Worm (Caenorhabditis elegans) whole organism, L2 larva: ENCODE results near the gene H25K10.1.

Experiments
- R02D3.7 ChIP-seq: fragments of 150-350 bp; optimal IDR thresholded peaks from 2 replicates; lab custom pipeline; 2014; ENCODE audit warnings: missing biosample characterization, missing genetic modification characterization
- Y55F3AM.14 ChIP-seq: fragments of 200-800 bp; sonication (Bioruptor generic); optimal IDR thresholded peaks from 2 replicates; lab custom pipeline; 2018; ENCODE audit warnings: mild to moderate bottlenecking, missing genetic modification characterization, missing compliant biosample characterization
- alr-1 ChIP-seq: fragments of 150-350 bp; optimal IDR thresholded peaks from 2 replicates; lab custom pipeline; 2014; ENCODE audit warnings: missing biosample characterization, missing genetic modification characterization
- blmp-1 ChIP-seq: sonication (generic microtip); optimal IDR thresholded peaks from 2 replicates; lab custom pipeline; 2017; ENCODE audit warnings: missing genetic modification characterization, mild to moderate bottlenecking, missing compliant biosample characterization, antibody characterized with exemption, moderate library complexity; ENCODE audit not compliant: insufficient read depth
- ceh-16 ChIP-seq: fragments of 150-350 bp; optimal IDR thresholded peaks from 2 replicates; lab custom pipeline; 2014; ENCODE audit warnings: missing biosample characterization, missing genetic modification characterization
- ceh-82 ChIP-seq: fragments of 150-350 bp; optimal IDR thresholded peaks from 2 replicates; lab custom pipeline; 2014; ENCODE audit warnings: missing biosample characterization, missing genetic modification characterization
- crh-2 ChIP-seq: sonication (generic microtip); optimal IDR thresholded peaks from 2 replicates; lab custom pipeline; 2017; ENCODE audit warnings: missing biosample characterization, missing genetic modification characterization
- dmd-4 ChIP-seq: sonication (generic microtip); optimal IDR thresholded peaks from 2 replicates; lab custom pipeline; 2017; ENCODE audit warnings: missing biosample characterization, missing genetic modification characterization
- egl-27 ChIP-seq: sonication (generic microtip); optimal IDR thresholded peaks from 3 replicates; lab custom pipeline; 2017; ENCODE audit warnings: missing biosample characterization, missing genetic modification reagents, missing genetic modification characterization
- elt-1 ChIP-seq: fragments of 150-350 bp; optimal IDR thresholded peaks from 2 replicates; lab custom pipeline; 2014; ENCODE audit warnings: missing biosample characterization, missing genetic modification characterization
- elt-3 ChIP-seq: sonication (generic microtip); optimal IDR thresholded peaks from 2 replicates; lab custom pipeline; 2017; ENCODE audit warnings: missing biosample characterization, missing genetic modification characterization
- fos-1 ChIP-seq: fragments of 150-350 bp; optimal IDR thresholded peaks from 2 replicates; lab custom pipeline; 2014; ENCODE audit warnings: missing biosample characterization, missing genetic modification characterization
- gmeb-1 ChIP-seq: fragments of 150-350 bp; optimal IDR thresholded peaks from 2 replicates; lab custom pipeline; 2014; ENCODE audit warnings: missing biosample characterization, missing genetic modification characterization
- lin-11 ChIP-seq: fragments of 150-350 bp; sonication (generic microtip); optimal IDR thresholded peaks from 2 replicates; lab custom pipeline; 2014; ENCODE audit warnings: missing biosample characterization, missing genetic modification characterization, inconsistent platforms, mixed read lengths
- lin-13 ChIP-seq: fragments of 150-350 bp; optimal IDR thresholded peaks from 2 replicates; lab custom pipeline; 2014; ENCODE audit warnings: missing biosample characterization, missing genetic modification reagents, missing genetic modification characterization
- lin-39 ChIP-seq: fragments of 150-350 bp; optimal IDR thresholded peaks from 2 replicates; lab custom pipeline; 2014; ENCODE audit warnings: missing biosample characterization, missing genetic modification reagents, missing genetic modification characterization
- mdl-1 ChIP-seq, 2 experiments: fragments of 150-350 bp in 1 of 2; sonication (generic microtip) in 1 of 2; optimal IDR thresholded peaks; 2 replicates each; lab custom pipeline; 2017; ENCODE audit warnings: missing biosample characterization in 2 of 2, missing genetic modification characterization in 2 of 2
- nhr-10 ChIP-seq: sonication (generic microtip); optimal IDR thresholded peaks from 2 replicates; lab custom pipeline; 2017; ENCODE audit warnings: missing biosample characterization, missing genetic modification characterization
- nhr-11 ChIP-seq: fragments of 150-350 bp; optimal IDR thresholded peaks from 2 replicates; lab custom pipeline; 2014; ENCODE audit warnings: missing biosample characterization, missing genetic modification characterization
- nhr-12 ChIP-seq: fragments of 150-350 bp; optimal IDR thresholded peaks from 2 replicates; lab custom pipeline; 2014; ENCODE audit warnings: missing biosample characterization, missing genetic modification characterization
- nhr-21 ChIP-seq: fragments of 150-350 bp; optimal IDR thresholded peaks from 2 replicates; lab custom pipeline; 2014; ENCODE audit warnings: missing biosample characterization, missing genetic modification characterization
- nhr-23 ChIP-seq: fragments of 150-350 bp; optimal IDR thresholded peaks from 2 replicates; lab custom pipeline; 2014; ENCODE audit warnings: missing biosample characterization, missing genetic modification reagents, missing genetic modification characterization
- nhr-25 ChIP-seq: fragments of 150-350 bp; sonication (generic microtip); optimal IDR thresholded peaks from 3 replicates; lab custom pipeline; 2014; ENCODE audit warnings: missing biosample characterization, missing genetic modification characterization
- nhr-77 ChIP-seq: fragments of 150-350 bp; optimal IDR thresholded peaks from 2 replicates; lab custom pipeline; 2014; ENCODE audit warnings: missing biosample characterization, missing genetic modification characterization
- peb-1 ChIP-seq: fragments of 150-350 bp; optimal IDR thresholded peaks from 2 replicates; lab custom pipeline; 2014; ENCODE audit warnings: missing biosample characterization, missing genetic modification characterization
- sem-4 ChIP-seq: fragments of 150-350 bp; optimal IDR thresholded peaks from 2 replicates; lab custom pipeline; 2014; ENCODE audit warnings: missing biosample characterization, missing genetic modification reagents, missing genetic modification characterization
- skn-1 ChIP-seq: sonication (generic microtip); optimal IDR thresholded peaks from 2 replicates; lab custom pipeline; 2017; ENCODE audit warnings: missing biosample characterization, missing genetic modification characterization
- sma-9 ChIP-seq, 2 experiments: fragments of 150-350 bp in 1 of 2; sonication (generic microtip) in 1 of 2; optimal IDR thresholded peaks; 2 replicates each; lab custom pipeline; 2014 to 2016; ENCODE audit warnings: missing genetic modification characterization in 2 of 2, mild to moderate bottlenecking in 1 of 2, missing biosample characterization in 1 of 2, missing compliant biosample characterization in 1 of 2, missing genetic modification reagents in 1 of 2, moderate library complexity in 1 of 2
- snpc-4 ChIP-seq: fragments of 150-350 bp; optimal IDR thresholded peaks from 2 replicates; lab custom pipeline; 2014; ENCODE audit warnings: missing biosample characterization, missing genetic modification characterization
- unc-55 ChIP-seq: fragments of 150-350 bp; sonication (generic microtip); optimal IDR thresholded peaks from 3 replicates; lab custom pipeline; 2014; ENCODE audit warnings: missing biosample characterization, missing genetic modification reagents, missing genetic modification characterization
- unc-62 ChIP-seq: fragments of 150-350 bp; optimal IDR thresholded peaks from 2 replicates; lab custom pipeline; 2014; ENCODE audit warnings: missing biosample characterization, missing genetic modification reagents, missing genetic modification characterization
- zag-1 ChIP-seq: fragments of 150-350 bp; optimal IDR thresholded peaks from 2 replicates; lab custom pipeline; 2014; ENCODE audit warnings: missing biosample characterization, missing genetic modification characterization
- ztf-11 ChIP-seq: sonication (generic microtip); optimal IDR thresholded peaks from 2 replicates; lab custom pipeline; 2017; ENCODE audit warnings: missing biosample characterization, missing genetic modification characterization
- ztf-4 ChIP-seq: fragments of 150-350 bp; optimal IDR thresholded peaks from 2 replicates; lab custom pipeline; 2014; ENCODE audit warnings: missing biosample characterization, missing genetic modification characterization

The H25K10.1 gene

ce11 chrIV:16196717-16197116, 5.5 kb upstream of the H25K10.1 start, which contains the start of gene Y7A9A.1:
Gene Y7A9A.1, plus strand, starts transcription at chrIV:16197017.
- TF ChIP-seq unc-55 (GFP tag; lab: Kevin White, UChicago) = no peak
- no peak for TF ChIP-seq nhr-25 (tag; lab: Kevin White, UChicago)
- no peak for TF ChIP-seq lin-11 (tag; lab: Kevin White, UChicago)
- TF ChIP-seq Y55F3AM.14 (GFP tag; lab: Kevin White, UChicago) = no peak
- no peak for TF ChIP-seq blmp-1 (tag; lab: Kevin White, UChicago)
- no peak for TF ChIP-seq R02D3.7 (tag; lab: Kevin White, UChicago)
- TF ChIP-seq nhr-77 (tag; lab: Kevin White, UChicago) = no peak
- TF ChIP-seq sem-4 (tag; lab: Kevin White, UChicago) = no peak
- no peak for TF ChIP-seq egl-27 (tag; lab: Kevin White, UChicago)
- TF ChIP-seq ceh-16 = no peak
- TF ChIP-seq nhr-11 = no peak
- TF ChIP-seq nhr-21 = no peak
- TF ChIP-seq lin-13 (GFP tag; lab: Kevin White, UChicago) = no peak
- no peak for TF ChIP-seq ceh-82 (tag; lab: Kevin White, UChicago)
- TF ChIP-seq dmd-4 (tag; lab: Kevin White, UChicago) = no peak
- no peak for TF ChIP-seq elt-1
- TF ChIP-seq sma-9 (GFP tag; optimal IDR thresholded peaks at IDR 0.05; lab: Kevin White, UChicago) = no peak
- TF ChIP-seq sma-9 (tag; optimal IDR thresholded peaks at IDR 0.05; lab: Kevin White, UChicago) = no peak
- TF ChIP-seq peb-1 (tag; lab: Kevin White, UChicago) = no peak
- TF ChIP-seq nhr-10 (tag; lab: Kevin White, UChicago) = no peak

- TF ChIP-seq nhr-10 (tag; lab: Kevin White, UChicago) (no peak), skn-1 (tag; lab: Kevin White, UChicago) (no peak), egl-27 (tag; lab: Kevin White, UChicago) (no peak), nhr-77 (tag; lab: Kevin White, UChicago) (no peak), crh-2 (tag; lab: Kevin White, UChicago) (no peak), nhr-11 (no peak), mdl-1 (tag; optimal IDR thresholded peaks at IDR 0.05; lab: Kevin White, UChicago) (no peak), ztf-11 (tag; lab: Kevin White, UChicago) (no peak), lin-11 (tag; lab: Kevin White, UChicago) (no peak), ceh-16 (no peak), gmeb-1 (tag; lab: Kevin White, UChicago) (no peak), ceh-82 (tag; lab: Kevin White, UChicago) (no peak), fos-1 (tag; lab: Kevin White, UChicago) (no peak), alr-1 (tag; lab: Kevin White, UChicago) (no peak), ztf-4 (no peak), nhr-21 (no peak), zag-1 (tag; lab: Kevin White, UChicago) (no peak), unc-62 (no peak), nhr-23 (tag; lab: Kevin White, UChicago) (no peak), lin-39 (tag; lab: Kevin White, UChicago) (no peak)
These were observed 2.3 kb upstream of the H25K10.1 start for ce11 chrIV:16199831-16200230.

ce11 chrIV:16203373-16203772, 1.2 kb downstream of the H25K10.1 start:
- TF ChIP-seq skn-1 (tag; lab: Kevin White, UChicago) (peak; percentile 62), crh-2 (tag; lab: Kevin White, UChicago) (peak; percentile 28), ztf-4 (no peak), snpc-4 (tag; lab: Kevin White, UChicago) (no peak), peb-1 (tag; lab: Kevin White, UChicago) (no peak), fos-1 (tag; lab: Kevin White, UChicago) (peak; percentile 68), sma-9 (GFP tag; optimal IDR thresholded peaks at IDR 0.05; lab: Kevin White, UChicago) (peak; percentile 68), sma-9 (tag; optimal IDR thresholded peaks at IDR 0.05; lab: Kevin White, UChicago) (no peak), zag-1 (tag; lab: Kevin White, UChicago) (no peak)

DNA sequence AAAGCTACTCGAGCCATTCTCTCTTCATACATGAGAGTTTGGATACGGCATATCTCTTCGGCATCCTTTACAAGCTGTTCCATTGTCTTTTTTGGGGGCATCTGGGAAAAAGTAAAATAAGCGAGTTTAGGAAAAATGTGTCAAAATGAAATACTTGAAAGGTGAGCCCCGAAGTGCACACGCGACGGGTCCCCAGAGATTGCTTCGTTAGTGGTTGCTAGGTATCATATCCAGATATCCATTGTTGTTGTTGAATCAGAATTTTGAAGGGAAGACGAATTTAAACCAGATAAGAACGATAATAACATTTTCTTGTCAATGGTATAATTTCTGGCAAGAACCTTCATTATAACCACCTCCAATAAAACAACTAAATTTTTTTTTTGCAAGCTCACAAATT, 8.7 kb downstream of the H25K10.1 start, which contains the start of gene H25K10.2:
Gene H25K10.2, minus strand, starts transcription at position 101 of the 400 bp plus-strand sequence.
- TF ChIP-seq nhr-23 (tag; lab: Kevin White, UChicago) = no peak
- TF ChIP-seq elt-3 (tag; lab: Kevin White, UChicago) = no peak
- no peak for TF ChIP-seq nhr-12 (tag; lab: Kevin White, UChicago)
